Fruit fly (Drosophila melanogaster) whole organism, embryonic: ENCODE data around the gene Sfp77F.
A peak's percentile ranks its signal among the peaks of the same experiment; 100 is the strongest.

Experiments
- Bteb2 ChIP-seq: fragments of 200-800 bp; sonication (Bioruptor generic); optimal IDR thresholded peaks from 2 replicates; lab custom pipeline; 2016; ENCODE audit warnings: missing biosample characterization, missing genetic modification characterization
- CG10654 ChIP-seq: fragments of 200-800 bp; sonication (Bioruptor generic); optimal IDR thresholded peaks from 2 replicates; lab custom pipeline; 2016; ENCODE audit warnings: missing biosample characterization, missing genetic modification characterization
- CG10959 ChIP-seq: fragments of 200-800 bp; sonication (Bioruptor generic); IDR thresholded peaks from 2 replicates; pipeline ENCODE4 v1.3.6; 2022; ENCODE audit warnings: missing biosample characterization, missing genetic modification characterization
- CG11504 ChIP-seq: fragments of 200-800 bp; sonication (Bioruptor generic); optimal IDR thresholded peaks from 3 replicates; lab custom pipeline; 2019; ENCODE audit warnings: missing biosample characterization, mild to moderate bottlenecking, missing genetic modification characterization, moderate library complexity
- CG11696 ChIP-seq: fragments of 200-800 bp; sonication (Bioruptor generic); IDR thresholded peaks from 2 replicates; pipeline ENCODE4 v1.3.6; 2022; ENCODE audit warnings: missing biosample characterization, missing genetic modification characterization
- CG12299 ChIP-seq: fragments of 200-800 bp; sonication (Bioruptor generic); optimal IDR thresholded peaks from 2 replicates; lab custom pipeline; 2018; ENCODE audit warnings: missing biosample characterization, mild to moderate bottlenecking, missing genetic modification characterization
- CG12744 ChIP-seq: fragments of 200-800 bp; sonication (Bioruptor generic); optimal IDR thresholded peaks from 2 replicates; lab custom pipeline; 2016; ENCODE audit warnings: missing biosample characterization, missing genetic modification characterization
- CG12942 ChIP-seq: fragments of 200-800 bp; sonication (Bioruptor generic); optimal IDR thresholded peaks from 3 replicates; lab custom pipeline; 2016; ENCODE audit warnings: missing biosample characterization, missing genetic modification characterization
- CG13775 ChIP-seq: fragments of 200-800 bp; sonication (Bioruptor generic); optimal IDR thresholded peaks from 3 replicates; lab custom pipeline; 2017; ENCODE audit warnings: missing biosample characterization, mild to moderate bottlenecking, missing genetic modification characterization
- CG15011 ChIP-seq: fragments of 200-800 bp; sonication (Bioruptor generic); optimal IDR thresholded peaks from 3 replicates; lab custom pipeline; 2018; ENCODE audit warnings: missing biosample characterization, mild to moderate bottlenecking, missing genetic modification characterization
- CG1792 ChIP-seq: fragments of 200-800 bp; sonication (Bioruptor generic); optimal IDR thresholded peaks from 2 replicates; lab custom pipeline; 2016; ENCODE audit warnings: missing biosample characterization, missing genetic modification characterization
- CG18764 ChIP-seq: fragments of 200-800 bp; sonication (Bioruptor generic); optimal IDR thresholded peaks from 3 replicates; lab custom pipeline; 2016; ENCODE audit warnings: missing biosample characterization, missing genetic modification characterization
- CG3065 ChIP-seq: fragments of 200-800 bp; sonication (Bioruptor generic); optimal IDR thresholded peaks from 2 replicates; lab custom pipeline; 2016; ENCODE audit warnings: missing biosample characterization, missing genetic modification characterization
- CG33557 ChIP-seq: fragments of 200-800 bp; sonication (Bioruptor generic); optimal IDR thresholded peaks from 2 replicates; lab custom pipeline; 2019; ENCODE audit warnings: missing biosample characterization, mild to moderate bottlenecking, missing genetic modification characterization, moderate library complexity
- CG34376 ChIP-seq: fragments of 200-800 bp; sonication (Bioruptor generic); optimal IDR thresholded peaks from 2 replicates; lab custom pipeline; 2018; ENCODE audit warnings: missing biosample characterization, mild to moderate bottlenecking, missing genetic modification characterization
- CG3838 ChIP-seq: fragments of 200-800 bp; sonication (Bioruptor generic); optimal IDR thresholded peaks from 3 replicates; lab custom pipeline; 2016; ENCODE audit warnings: missing biosample characterization, missing genetic modification characterization
- CG42726 ChIP-seq: fragments of 200-800 bp; sonication (Bioruptor generic); IDR thresholded peaks from 2 replicates; pipeline ENCODE4 v1.3.6; 2022; ENCODE audit warnings: missing biosample characterization, missing genetic modification characterization; ENCODE audit not compliant: partially characterized antibody
- CG4404 ChIP-seq: fragments of 200-800 bp; sonication (Bioruptor generic); IDR thresholded peaks from 2 replicates; pipeline ENCODE4 v1.3.6; 2022; ENCODE audit warnings: missing biosample characterization, missing genetic modification characterization
- CG6654 ChIP-seq: fragments of 200-800 bp; sonication (Bioruptor generic); optimal IDR thresholded peaks from 2 replicates; lab custom pipeline; 2017; ENCODE audit warnings: missing biosample characterization, mild to moderate bottlenecking, missing genetic modification characterization
- CG8359 ChIP-seq: fragments of 200-800 bp; sonication (Bioruptor generic); optimal IDR thresholded peaks from 2 replicates; lab custom pipeline; 2017; ENCODE audit warnings: missing biosample characterization, mild to moderate bottlenecking, missing genetic modification characterization, borderline replicate concordance
- CG8924 ChIP-seq: fragments of 200-800 bp; optimal IDR thresholded peaks from 3 replicates; lab custom pipeline; 2019; ENCODE audit warnings: missing biosample characterization, mild to moderate bottlenecking, missing genetic modification characterization, moderate library complexity
- Dip2 ChIP-seq: fragments of 200-800 bp; sonication (Bioruptor generic); IDR thresholded peaks from 2 replicates; pipeline ENCODE4 v1.3.6; 2022; ENCODE audit warnings: missing biosample characterization, missing genetic modification characterization
- Dip3 ChIP-seq: fragments of 200-800 bp; sonication (Bioruptor generic); optimal IDR thresholded peaks from 3 replicates; lab custom pipeline; 2016; ENCODE audit warnings: missing biosample characterization, missing genetic modification characterization
- Fer3 ChIP-seq: fragments of 200-800 bp; sonication (Bioruptor generic); optimal IDR thresholded peaks from 2 replicates; lab custom pipeline; 2018; ENCODE audit warnings: missing biosample characterization, mild to moderate bottlenecking, missing genetic modification characterization, moderate library complexity
- GATAe ChIP-seq: fragments of 200-800 bp; sonication (Bioruptor generic); conservative IDR thresholded peaks from 2 replicates; pipeline ENCODE4 v1.3.6; 2022; ENCODE audit warnings: missing biosample characterization, missing genetic modification characterization
- Gug ChIP-seq: fragments of 200-800 bp; sonication (Bioruptor generic); IDR thresholded peaks from 4 replicates; pipeline ENCODE4 v1.3.6; 2022; ENCODE audit warnings: missing biosample characterization, missing genetic modification characterization
- HLH3B ChIP-seq: fragments of 200-800 bp; sonication (Bioruptor generic); IDR thresholded peaks from 2 replicates; pipeline ENCODE4 v1.3.6; 2022; ENCODE audit warnings: missing biosample characterization, missing genetic modification characterization
- Lpt ChIP-seq: fragments of >200 bp; optimal IDR thresholded peaks from 2 replicates; lab custom pipeline; 2018; ENCODE audit warnings: missing biosample characterization, missing genetic modification characterization
- MESR4 ChIP-seq: fragments of 200-800 bp; sonication (Bioruptor generic); optimal IDR thresholded peaks from 2 replicates; lab custom pipeline; 2018; ENCODE audit warnings: missing biosample characterization, mild to moderate bottlenecking, missing genetic modification characterization, moderate library complexity
- NC2β ChIP-seq: fragments of 200-800 bp; sonication (Bioruptor generic); optimal IDR thresholded peaks from 2 replicates; lab custom pipeline; 2016; ENCODE audit warnings: missing biosample characterization, missing genetic modification characterization
- Oaz ChIP-seq: fragments of 200-800 bp; sonication (Bioruptor generic); IDR thresholded peaks from 2 replicates; pipeline ENCODE4 v1.3.6; 2022; ENCODE audit warnings: missing biosample characterization, missing genetic modification characterization
- Optix ChIP-seq: fragments of 200-800 bp; sonication (Bioruptor generic); IDR thresholded peaks from 3 replicates; pipeline ENCODE4 v1.3.6; 2022; ENCODE audit warnings: missing biosample characterization, missing genetic modification characterization
- Ravus ChIP-seq: fragments of 200-800 bp; sonication (Bioruptor generic); IDR thresholded peaks from 2 replicates; pipeline ENCODE4 v1.3.6; 2022; ENCODE audit warnings: missing biosample characterization, missing genetic modification characterization
- Sin3A ChIP-seq: fragments of >200 bp; optimal IDR thresholded peaks from 2 replicates; lab custom pipeline; 2018
- Xbp1 ChIP-seq: fragments of 200-800 bp; sonication (Bioruptor generic); optimal IDR thresholded peaks from 3 replicates; lab custom pipeline; 2016; ENCODE audit warnings: missing biosample characterization, mild to moderate bottlenecking, missing genetic modification characterization
- YL-1 ChIP-seq: fragments of 200-800 bp; sonication (Bioruptor generic); optimal IDR thresholded peaks from 3 replicates; lab custom pipeline; 2017; ENCODE audit warnings: missing biosample characterization, mild to moderate bottlenecking, missing genetic modification characterization
- ara ChIP-seq: fragments of 200-800 bp; sonication (Bioruptor generic); IDR thresholded peaks from 2 replicates; pipeline ENCODE4 v1.3.6; 2022; ENCODE audit warnings: missing biosample characterization, missing genetic modification characterization
- ash1 ChIP-seq: fragments of 200-800 bp; sonication (Bioruptor generic); optimal IDR thresholded peaks from 2 replicates; lab custom pipeline; 2018; ENCODE audit warnings: missing biosample characterization, mild to moderate bottlenecking, missing genetic modification characterization
- bbx ChIP-seq: fragments of 200-800 bp; sonication (Bioruptor generic); IDR thresholded peaks from 2 replicates; pipeline ENCODE4 v1.3.6; 2022; ENCODE audit warnings: missing biosample characterization, missing genetic modification characterization; ENCODE audit not compliant: partially characterized antibody
- caup ChIP-seq: fragments of 200-800 bp; sonication (Bioruptor generic); optimal IDR thresholded peaks from 3 replicates; lab custom pipeline; 2017; ENCODE audit warnings: missing biosample characterization, mild to moderate bottlenecking, missing genetic modification characterization, moderate library complexity; ENCODE audit not compliant: severe bottlenecking
- dmrt99B ChIP-seq: fragments of 200-800 bp; sonication (Bioruptor generic); optimal IDR thresholded peaks from 2 replicates; lab custom pipeline; 2018; ENCODE audit warnings: missing biosample characterization, mild to moderate bottlenecking, missing genetic modification characterization, moderate library complexity
- gcm2 ChIP-seq: fragments of 200-800 bp; sonication (Bioruptor generic); optimal IDR thresholded peaks from 2 replicates; lab custom pipeline; 2016; ENCODE audit warnings: missing biosample characterization, missing genetic modification characterization
- gsb ChIP-seq: fragments of 200-800 bp; sonication (Bioruptor generic); IDR thresholded peaks from 2 replicates; pipeline ENCODE4 v1.3.6; 2022; ENCODE audit warnings: missing biosample characterization, missing genetic modification characterization
- inv ChIP-seq: fragments of 200-800 bp; sonication (Bioruptor generic); IDR thresholded peaks from 2 replicates; pipeline ENCODE4 v1.3.6; 2022; ENCODE audit warnings: missing biosample characterization, missing genetic modification characterization; ENCODE audit not compliant: partially characterized antibody
- jing ChIP-seq: fragments of 200-800 bp; sonication (Bioruptor generic); optimal IDR thresholded peaks from 2 replicates; lab custom pipeline; 2018; ENCODE audit warnings: missing biosample characterization, mild to moderate bottlenecking, missing genetic modification characterization
- mld ChIP-seq: fragments of 200-800 bp; sonication (Bioruptor generic); IDR thresholded peaks from 3 replicates; pipeline ENCODE4 v1.3.6; 2022; ENCODE audit warnings: missing biosample characterization, missing genetic modification characterization; ENCODE audit not compliant: partially characterized antibody
- nerfin-1 ChIP-seq: fragments of 200-800 bp; sonication (Bioruptor generic); optimal IDR thresholded peaks from 3 replicates; lab custom pipeline; 2019; ENCODE audit warnings: missing biosample characterization, mild to moderate bottlenecking, missing genetic modification characterization, moderate library complexity
- ro ChIP-seq: fragments of 200-800 bp; sonication (Bioruptor generic); IDR thresholded peaks from 2 replicates; pipeline ENCODE4 v1.3.6; 2022; ENCODE audit warnings: missing biosample characterization, missing genetic modification characterization
- tio ChIP-seq: fragments of 200-800 bp; sonication (Bioruptor generic); optimal IDR thresholded peaks from 2 replicates; lab custom pipeline; 2017; ENCODE audit warnings: missing biosample characterization, missing genetic modification characterization, inconsistent platforms
- tna ChIP-seq: fragments of 200-800 bp; sonication (Bioruptor generic); IDR thresholded peaks from 2 replicates; pipeline ENCODE4 v1.3.6; 2022; ENCODE audit warnings: missing biosample characterization, missing genetic modification characterization; ENCODE audit not compliant: partially characterized antibody
- vnd ChIP-seq: fragments of 200-800 bp; sonication (Bioruptor generic); IDR thresholded peaks from 3 replicates; pipeline ENCODE4 v1.3.6; 2022; ENCODE audit warnings: missing biosample characterization, missing genetic modification characterization; ENCODE audit not compliant: partially characterized antibody
- zfh2 ChIP-seq: fragments of 200-800 bp; sonication (Bioruptor generic); optimal IDR thresholded peaks from 2 replicates; lab custom pipeline; 2016; ENCODE audit warnings: missing biosample characterization, missing genetic modification characterization

Sfp77F gene

dm6 chr3L:20918945-20919344 lies 21.7 kb upstream of the Sfp77F start (continued):
- no peak for TF ChIP-seq CG18764 (GFP tag; lab: Kevin White, UChicago)
- no peak for TF ChIP-seq CG8359 (GFP tag; lab: Kevin White, UChicago)
- no peak for TF ChIP-seq mld (GFP tag; lab: Robert Waterston, UW)
- TF ChIP-seq CG34376 (GFP tag; lab: Kevin White, UChicago), result no peak
- TF ChIP-seq CG3838 (GFP tag; lab: Kevin White, UChicago), result no peak
- no peak for TF ChIP-seq Bteb2
- TF ChIP-seq jing, result no peak
- TF ChIP-seq ara (GFP tag; lab: Robert Waterston, UW), result no peak
- TF ChIP-seq CG10654 (GFP tag; lab: Kevin White, UChicago), result no peak
- no peak for TF ChIP-seq CG13775
- peak; percentile 39 for TF ChIP-seq dmrt99B
- TF ChIP-seq CG33557 (GFP tag; lab: Kevin White, UChicago), result no peak
- no peak for TF ChIP-seq vnd (GFP tag; lab: Robert Waterston, UW)
- TF ChIP-seq CG42726 (GFP tag; lab: Robert Waterston, UW), result no peak
- TF ChIP-seq YL-1 (GFP tag; lab: Kevin White, UChicago), result no peak
- no peak for TF ChIP-seq Fer3 (tag; lab: Kevin White, UChicago)
- TF ChIP-seq MESR4, result no peak
- no peak for TF ChIP-seq gcm2 (GFP tag; lab: Kevin White, UChicago)
- TF ChIP-seq CG3065, result no peak
- no peak for TF ChIP-seq Dip2 (GFP tag; lab: Robert Waterston, UW)
- no peak for TF ChIP-seq bbx
- TF ChIP-seq CG15011 (GFP tag; lab: Kevin White, UChicago), result no peak
- TF ChIP-seq ro (GFP tag; lab: Robert Waterston, UW), result no peak
- TF ChIP-seq Oaz (GFP tag; lab: Robert Waterston, UW), result no peak
- TF ChIP-seq CG4404 (GFP tag; lab: Robert Waterston, UW), result no peak
- no peak for TF ChIP-seq Gug (GFP tag; lab: Robert Waterston, UW)
- no peak for TF ChIP-seq gsb (GFP tag; lab: Robert Waterston, UW)
- TF ChIP-seq Dip3 (GFP tag; lab: Kevin White, UChicago), result no peak
- no peak for TF ChIP-seq CG1792 (GFP tag; lab: Kevin White, UChicago)
- no peak for TF ChIP-seq Lpt (GFP tag; lab: Kevin White, UChicago)
- TF ChIP-seq tio, result no peak
- peak; percentile 23 for TF ChIP-seq CG8924 (tag; lab: Kevin White, UChicago)
- no peak for TF ChIP-seq CG10959 (GFP tag; lab: Robert Waterston, UW)
- no peak for TF ChIP-seq HLH3B (GFP tag; lab: Robert Waterston, UW)
- no peak for TF ChIP-seq CG12942 (GFP tag; lab: Kevin White, UChicago)
- TF ChIP-seq GATAe, result no peak
- TF ChIP-seq Ravus (GFP tag; lab: Robert Waterston, UW), result no peak
- TF ChIP-seq caup (GFP tag; lab: Kevin White, UChicago), result no peak
- no peak for TF ChIP-seq Xbp1 (GFP tag; lab: Kevin White, UChicago)
- no peak for TF ChIP-seq nerfin-1 (tag; lab: Kevin White, UChicago)
- TF ChIP-seq tna (GFP tag; lab: Robert Waterston, UW), result no peak
- no peak for TF ChIP-seq CG11696
- TF ChIP-seq ash1 (GFP tag; lab: Kevin White, UChicago), result no peak
- TF ChIP-seq CG11504 (tag; lab: Kevin White, UChicago), result peak; percentile 46
- TF ChIP-seq inv (GFP tag; lab: Robert Waterston, UW), result no peak
- no peak for TF ChIP-seq Sin3A (lab: Kevin White, UChicago)
- no peak for TF ChIP-seq CG6654 (GFP tag; lab: Kevin White, UChicago)
- no peak for TF ChIP-seq CG12299 (tag; lab: Kevin White, UChicago)
- TF ChIP-seq NC2β, result no peak
- no peak for TF ChIP-seq zfh2
- TF ChIP-seq Optix (GFP tag; lab: Robert Waterston, UW), result no peak
- no peak for TF ChIP-seq CG12744
